Worm (Caenorhabditis elegans) whole organism, young adult: ENCODE measurements around the gene W10G11.1.

Experiments
- lsy-27 ChIP-seq: sonication (generic microtip); optimal IDR thresholded peaks from 2 replicates; lab custom pipeline; 2017; ENCODE audit warnings: missing genetic modification characterization, mild to moderate bottlenecking, missing compliant biosample characterization, antibody characterized with exemption, missing genotype, borderline replicate concordance; ENCODE audit not compliant: insufficient read depth
- pha-4 ChIP-seq: fragments of 150-350 bp; sonication (generic microtip); optimal IDR thresholded peaks from 2 replicates; lab custom pipeline; 2014; ENCODE audit warnings: missing biosample characterization, missing genetic modification reagents, missing genetic modification characterization
- snpc-4 ChIP-seq, 5 experiments: fragments of 150-350 bp in 1 of 5; sonication (generic microtip) in 4 of 5; optimal IDR thresholded peaks; 2 replicates each; lab custom pipeline; 2014 to 2018; ENCODE audit warnings: missing genetic modification characterization in 5 of 5, missing biosample characterization in 3 of 5, antibody characterized with exemption in 2 of 5, mild to moderate bottlenecking in 2 of 5, missing compliant biosample characterization in 2 of 5, missing genotype in 2 of 5, moderate library complexity in 2 of 5, missing genetic modification reagents in 1 of 5
- unc-130 ChIP-seq: sonication (generic microtip); optimal IDR thresholded peaks from 2 replicates; lab custom pipeline; 2016; ENCODE audit warnings: missing genetic modification reagents, missing genetic modification characterization, missing compliant biosample characterization

- TF ChIP-seq pha-4 (tag; lab: Kevin White, UChicago): no peak
- TF ChIP-seq lsy-27 (tag; lab: Kevin White, UChicago): no peak
- TF ChIP-seq snpc-4 (GFP tag; optimal IDR thresholded peaks at IDR 0.05; lab: Kevin White, UChicago): no peak
- no peak for TF ChIP-seq snpc-4 (tag; optimal IDR thresholded peaks at IDR 0.05; lab: Kevin White, UChicago)
- TF ChIP-seq unc-130 (GFP tag; lab: Kevin White, UChicago): no peak
Observed at ce11 chrII:3570927-3571538, 10.5 kb upstream of the W10G11.1 start, which contains the start of the genes clec-128 and clec-129.
